Fruit fly (Drosophila melanogaster) whole organism, wandering third instar larva: Measurements from ENCODE around the gene CG4596.

ENCODE experiments used
- Abd-B ChIP-seq: fragments of >200 bp; optimal IDR thresholded peaks from 2 replicates; lab custom pipeline; 2017; ENCODE audit warnings: missing biosample characterization, missing genetic modification characterization
- CG32264 ChIP-seq: fragments of 200-800 bp; sonication (Bioruptor generic); optimal IDR thresholded peaks from 2 replicates; lab custom pipeline; 2016; ENCODE audit warnings: missing biosample characterization, missing genetic modification characterization
- CG9705 ChIP-seq: fragments of 200-800 bp; sonication (Bioruptor generic); optimal IDR thresholded peaks from 2 replicates; lab custom pipeline; 2018; ENCODE audit warnings: missing biosample characterization, mild to moderate bottlenecking, missing genetic modification characterization
- CrebA ChIP-seq: fragments of 200-800 bp; sonication (Bioruptor generic); optimal IDR thresholded peaks from 2 replicates; lab custom pipeline; 2016; ENCODE audit warnings: missing biosample characterization, mild to moderate bottlenecking, missing genetic modification characterization, borderline replicate concordance
- Dfd ChIP-seq: fragments of >200 bp; optimal IDR thresholded peaks from 2 replicates; lab custom pipeline; 2017; ENCODE audit warnings: missing biosample characterization, missing genetic modification characterization
- Dif ChIP-seq: fragments of 200-275, 200-300 bp; sonication (Bioruptor generic); optimal IDR thresholded peaks from 2 replicates; lab custom pipeline; 2018; ENCODE audit warnings: missing biosample characterization, missing genetic modification characterization; ENCODE audit not compliant: partially characterized antibody
- GATAd ChIP-seq: sonication (Bioruptor generic); optimal IDR thresholded peaks from 2 replicates; lab custom pipeline; 2016; ENCODE audit warnings: missing biosample characterization, missing genetic modification characterization
- HLH106 ChIP-seq: fragments of 200-800 bp; optimal IDR thresholded peaks from 3 replicates; lab custom pipeline; 2019; ENCODE audit warnings: missing biosample characterization, mild to moderate bottlenecking, missing genetic modification characterization, moderate library complexity
- Hnf4 ChIP-seq: fragments of 200-800 bp; sonication (Bioruptor generic); optimal IDR thresholded peaks from 2 replicates; lab custom pipeline; 2016; ENCODE audit warnings: missing biosample characterization, mild to moderate bottlenecking, missing genetic modification characterization
- Hr78 ChIP-seq: fragments of >200 bp; optimal IDR thresholded peaks from 2 replicates; lab custom pipeline; 2017; ENCODE audit warnings: missing biosample characterization, missing genetic modification characterization
- Hr83 ChIP-seq: fragments of 200-300 bp; sonication (Bioruptor generic); optimal IDR thresholded peaks from 2 replicates; lab custom pipeline; 2016; ENCODE audit warnings: missing biosample characterization, mild to moderate bottlenecking, missing genetic modification characterization, moderate library complexity; ENCODE audit not compliant: poor library complexity, severe bottlenecking
- Jra ChIP-seq: sonication (Bioruptor generic); optimal IDR thresholded peaks from 2 replicates; lab custom pipeline; 2016; ENCODE audit warnings: missing biosample characterization, missing genetic modification characterization
- Mio ChIP-seq: sonication (Bioruptor generic); optimal IDR thresholded peaks from 2 replicates; lab custom pipeline; 2016; ENCODE audit warnings: missing biosample characterization, missing genetic modification characterization
- Myc ChIP-seq: fragments of >200 bp; optimal IDR thresholded peaks from 2 replicates; lab custom pipeline; 2017
- N ChIP-seq: fragments of >200 bp; optimal IDR thresholded peaks from 2 replicates; lab custom pipeline; 2018; ENCODE audit warnings: missing biosample characterization, missing external identifiers, missing genetic modification characterization
- OdsH ChIP-seq: fragments of 200-800 bp; sonication (Bioruptor generic); optimal IDR thresholded peaks from 2 replicates; lab custom pipeline; 2016; ENCODE audit warnings: missing biosample characterization, mild to moderate bottlenecking, missing genetic modification characterization
- Rel ChIP-seq, 2 experiments: fragments of 200-800 bp; sonication (Bioruptor generic) in 1 of 2; optimal IDR thresholded peaks; 2 replicates in 1 of 2; 3 replicates in 1 of 2; lab custom pipeline; 2016 to 2019; ENCODE audit warnings: mild to moderate bottlenecking in 2 of 2, missing biosample characterization in 2 of 2, missing genetic modification characterization in 2 of 2, moderate library complexity in 1 of 2
- Sp1 ChIP-seq: fragments of 200-800 bp; sonication (Bioruptor generic); optimal IDR thresholded peaks from 3 replicates; lab custom pipeline; 2019; ENCODE audit warnings: missing biosample characterization, mild to moderate bottlenecking, missing genetic modification characterization, moderate library complexity
- Vsx2 ChIP-seq: fragments of 200-300, 225-300 bp; sonication (Bioruptor generic); optimal IDR thresholded peaks from 2 replicates; lab custom pipeline; 2018; ENCODE audit warnings: missing biosample characterization, missing genetic modification characterization; ENCODE audit not compliant: partially characterized antibody
- br ChIP-seq: fragments of 200-800 bp; sonication (Bioruptor generic); optimal IDR thresholded peaks from 2 replicates; lab custom pipeline; 2016; ENCODE audit warnings: missing biosample characterization, missing genetic modification characterization
- brk ChIP-seq: fragments of 200-800 bp; sonication (Bioruptor generic); optimal IDR thresholded peaks from 2 replicates; lab custom pipeline; 2016; ENCODE audit warnings: missing biosample characterization, mild to moderate bottlenecking, missing genetic modification characterization
- dl ChIP-seq, 2 experiments: fragments of 175-275, 200-275 bp in 1 of 2; fragments of 200-275 bp in 1 of 2; sonication (Bioruptor generic); optimal IDR thresholded peaks; lab custom pipeline; 2018; ENCODE audit warnings: mild to moderate bottlenecking in 2 of 2, missing biosample characterization in 2 of 2, missing genetic modification characterization in 2 of 2, moderate library complexity in 2 of 2; ENCODE audit not compliant: partially characterized antibody in 2 of 2, insufficient read depth in 1 of 2
- dmrt93B ChIP-seq: fragments of 200-800 bp; sonication (Bioruptor generic); optimal IDR thresholded peaks from 2 replicates; lab custom pipeline; 2018; ENCODE audit warnings: missing biosample characterization, mild to moderate bottlenecking, missing genetic modification characterization
- dsf ChIP-seq: sonication (Bioruptor generic); optimal IDR thresholded peaks from 2 replicates; lab custom pipeline; 2016; ENCODE audit warnings: missing biosample characterization, missing genetic modification characterization, borderline replicate concordance
- ey ChIP-seq: fragments of 200-800 bp; sonication (Bioruptor generic); optimal IDR thresholded peaks from 2 replicates; lab custom pipeline; 2016; ENCODE audit warnings: missing biosample characterization, missing genetic modification characterization
- foxo ChIP-seq, 2 experiments: fragments of 200-800 bp; sonication (Bioruptor generic); optimal IDR thresholded peaks; 2 replicates in 1 of 2; 3 replicates in 1 of 2; lab custom pipeline; 2016 to 2017; ENCODE audit warnings: missing biosample characterization in 2 of 2, missing genetic modification characterization in 2 of 2
- fru ChIP-seq: fragments of 200-800 bp; sonication (Bioruptor generic); optimal IDR thresholded peaks from 3 replicates; lab custom pipeline; 2016; ENCODE audit warnings: missing biosample characterization, mild to moderate bottlenecking, missing genetic modification characterization
- h ChIP-seq: fragments of 200-800 bp; sonication (Bioruptor generic); optimal IDR thresholded peaks from 3 replicates; lab custom pipeline; 2016; ENCODE audit warnings: missing biosample characterization, mild to moderate bottlenecking, missing genetic modification characterization
- jim ChIP-seq: fragments of 175-275, 200-325 bp; sonication (Bioruptor generic); optimal IDR thresholded peaks from 2 replicates; lab custom pipeline; 2016; ENCODE audit warnings: missing biosample characterization, mild to moderate bottlenecking, missing genetic modification characterization
- lola ChIP-seq: fragments of >200 bp; optimal IDR thresholded peaks from 2 replicates; lab custom pipeline; 2017; ENCODE audit warnings: missing biosample characterization, missing genetic modification characterization
- pan ChIP-seq: fragments of >200 bp; optimal IDR thresholded peaks from 2 replicates; lab custom pipeline; 2017
- psq ChIP-seq: fragments of 200-800 bp; sonication (Bioruptor generic); optimal IDR thresholded peaks from 3 replicates; lab custom pipeline; 2017; ENCODE audit warnings: missing biosample characterization, mild to moderate bottlenecking, missing genetic modification characterization, moderate library complexity
- rgr ChIP-seq: fragments of 200-800 bp; sonication (Bioruptor generic); optimal IDR thresholded peaks from 3 replicates; lab custom pipeline; 2016; ENCODE audit warnings: missing biosample characterization, mild to moderate bottlenecking, missing genetic modification characterization
- sage ChIP-seq: fragments of 200-800 bp; sonication (Bioruptor generic); optimal IDR thresholded peaks from 2 replicates; lab custom pipeline; 2016; ENCODE audit warnings: missing biosample characterization, mild to moderate bottlenecking, missing genetic modification characterization
- sv ChIP-seq: fragments of 200-800 bp; sonication (Bioruptor generic); optimal IDR thresholded peaks from 3 replicates; lab custom pipeline; 2016; ENCODE audit warnings: missing biosample characterization, missing genetic modification characterization
- tai ChIP-seq: sonication (Bioruptor generic); optimal IDR thresholded peaks from 2 replicates; lab custom pipeline; 2016; ENCODE audit warnings: missing biosample characterization, missing genetic modification characterization
- usp ChIP-seq: fragments of >200 bp; optimal IDR thresholded peaks from 2 replicates; lab custom pipeline; 2017; ENCODE audit warnings: missing biosample characterization, missing genetic modification characterization
- woc ChIP-seq: sonication (Bioruptor generic); optimal IDR thresholded peaks from 2 replicates; lab custom pipeline; 2016; ENCODE audit warnings: missing biosample characterization, mild to moderate bottlenecking, missing genetic modification characterization

Gene CG4596

DNA sequence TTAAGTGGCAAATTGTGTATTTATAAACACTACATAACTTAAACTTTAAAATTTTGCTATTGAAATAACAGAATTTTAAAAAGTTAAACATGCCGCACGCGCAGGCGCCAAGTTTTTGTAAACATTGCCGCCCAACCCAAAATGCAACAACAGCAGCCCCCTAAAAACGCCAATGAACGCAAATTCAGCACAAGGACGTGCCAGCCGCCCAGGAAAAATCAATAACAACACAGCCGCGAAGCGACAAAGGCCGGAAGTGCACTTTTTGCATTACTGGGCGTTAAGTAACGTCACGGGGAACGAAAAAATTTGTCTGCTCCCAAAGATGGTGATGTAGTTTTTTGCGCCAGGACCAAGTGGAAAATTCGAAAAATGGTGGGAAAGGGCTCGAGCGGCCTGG, at the start of gene CG4596:
Gene CG4596 (plus strand): TSS at position 219 of the 400 bp plus-strand sequence.
- TF ChIP-seq tai (GFP tag; lab: Kevin White, UChicago) (no peak), woc (GFP tag; lab: Kevin White, UChicago) (no peak), Mio (GFP tag; lab: Kevin White, UChicago) (no peak)

DNA sequence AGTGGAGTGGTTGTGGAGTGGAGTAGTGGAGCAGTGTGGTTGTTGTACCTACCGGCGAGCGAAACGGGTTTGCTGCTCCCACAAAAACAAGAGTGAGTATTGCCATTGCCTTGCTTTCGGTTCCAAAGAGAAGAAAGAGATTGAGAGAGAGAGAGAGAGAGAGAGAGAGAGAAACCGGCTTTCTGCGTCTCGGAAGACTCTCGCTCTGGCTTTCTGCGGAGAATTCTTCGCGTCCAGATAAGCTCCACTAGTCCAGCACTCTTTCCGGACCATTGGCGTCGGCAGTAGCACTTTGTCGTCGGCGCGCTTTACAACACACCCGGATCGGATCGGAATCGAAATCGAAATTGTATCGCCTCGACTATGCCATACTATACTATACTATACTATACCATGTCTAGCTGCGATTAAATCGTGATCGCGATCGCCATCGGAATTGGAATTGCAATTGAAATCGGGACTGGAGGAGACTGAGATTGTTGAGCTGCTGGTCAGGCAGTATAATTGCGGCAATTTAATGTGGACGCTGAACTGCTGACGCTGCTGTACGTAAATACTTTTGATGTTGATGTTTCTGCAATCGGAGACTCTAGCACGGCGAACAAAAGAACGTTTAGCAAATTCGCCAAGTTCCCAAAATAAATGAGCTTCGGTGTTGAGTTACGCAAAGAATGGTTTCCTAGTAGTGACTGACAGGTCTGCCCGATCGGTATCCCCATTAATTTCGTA, 45.9 kb upstream of the CG4596 start, which contains the start of gene Cad86C:
Gene Cad86C (plus strand): TSS at position 284 of the 729 bp plus-strand sequence.
- TF ChIP-seq Mio (GFP tag; lab: Kevin White, UChicago) (no peak), fru (GFP tag; lab: Kevin White, UChicago) (no peak), pan (lab: Kevin White, UChicago) (no peak), HLH106 (tag; lab: Kevin White, UChicago) (no peak), Hr78 (GFP tag; lab: Kevin White, UChicago) (no peak), sv (no peak), lola (GFP tag; lab: Kevin White, UChicago) (no peak), woc (GFP tag; lab: Kevin White, UChicago) (no peak), Abd-B (GFP tag; lab: Kevin White, UChicago) (no peak), CG32264 (GFP tag; lab: Kevin White, UChicago) (no peak), sage (peak; percentile 11), OdsH (GFP tag; lab: Kevin White, UChicago) (no peak), usp (GFP tag; lab: Kevin White, UChicago) (no peak), Hr83 (GFP tag; lab: Kevin White, UChicago) (peak; percentile 25), Hnf4 (GFP tag; lab: Kevin White, UChicago) (no peak), Dfd (no peak), psq (GFP tag; lab: Kevin White, UChicago) (no peak), dsf (GFP tag; lab: Kevin White, UChicago) (no peak), brk (peak; percentile 28), Myc (no peak), GATAd (GFP tag; lab: Kevin White, UChicago) (no peak), CG9705 (GFP tag; lab: Kevin White, UChicago) (no peak), rgr (GFP tag; lab: Kevin White, UChicago) (peak; percentile 6), N (GFP tag; lab: Kevin White, UChicago) (no peak), dmrt93B (GFP tag; lab: Kevin White, UChicago) (no peak), tai (GFP tag; lab: Kevin White, UChicago) (no peak), h (peak; percentile 33), jim (GFP tag; lab: Kevin White, UChicago) (no peak), foxo (GFP tag; optimal IDR thresholded peaks at IDR 0.05; lab: Kevin White, UChicago) (no peak), Rel (GFP tag; optimal IDR thresholded peaks at IDR 0.05; lab: Kevin White, UChicago) (peak; percentile 67), Rel (tag; optimal IDR thresholded peaks at IDR 0.05; lab: Kevin White, UChicago) (no peak), Dif (GFP tag; lab: Kevin White, UChicago) (peak; percentile 93), ey (no peak), CrebA (GFP tag; lab: Kevin White, UChicago) (peak; percentile 4), Sp1 (GFP tag; lab: Kevin White, UChicago) (no peak), br (no peak), Vsx2 (GFP tag; lab: Kevin White, UChicago) (peak; percentile 93), dl (GFP tag; optimal IDR thresholded peaks at IDR 0.05; lab: Kevin White, UChicago; ENCODE audit: insufficient read depth in 1 of 2, partially characterized antibody in 2 of 2) (peak; percentile 77 to 93), Jra (GFP tag; lab: Kevin White, UChicago) (no peak)
